Worm (Caenorhabditis elegans) whole organism, L2 larva: ENCODE data around the gene klp-3.

ENCODE experiments used
- R02D3.7 ChIP-seq: fragments of 150-350 bp; optimal IDR thresholded peaks from 2 replicates; lab custom pipeline; 2014; ENCODE audit warnings: missing biosample characterization, missing genetic modification characterization
- ceh-82 ChIP-seq: fragments of 150-350 bp; optimal IDR thresholded peaks from 2 replicates; lab custom pipeline; 2014; ENCODE audit warnings: missing biosample characterization, missing genetic modification characterization
- lin-13 ChIP-seq: fragments of 150-350 bp; optimal IDR thresholded peaks from 2 replicates; lab custom pipeline; 2014; ENCODE audit warnings: missing biosample characterization, missing genetic modification reagents, missing genetic modification characterization
- nhr-11 ChIP-seq: fragments of 150-350 bp; optimal IDR thresholded peaks from 2 replicates; lab custom pipeline; 2014; ENCODE audit warnings: missing biosample characterization, missing genetic modification characterization
- snpc-4 ChIP-seq: fragments of 150-350 bp; optimal IDR thresholded peaks from 2 replicates; lab custom pipeline; 2014; ENCODE audit warnings: missing biosample characterization, missing genetic modification characterization
- unc-62 ChIP-seq: fragments of 150-350 bp; optimal IDR thresholded peaks from 2 replicates; lab custom pipeline; 2014; ENCODE audit warnings: missing biosample characterization, missing genetic modification reagents, missing genetic modification characterization

- TF ChIP-seq snpc-4 (tag; lab: Kevin White, UChicago): no peak
- no peak for TF ChIP-seq nhr-11 (tag; lab: Kevin White, UChicago)
- TF ChIP-seq unc-62 (GFP tag; lab: Kevin White, UChicago): no peak
- TF ChIP-seq lin-13 (GFP tag; lab: Kevin White, UChicago): no peak
- TF ChIP-seq R02D3.7 (tag; lab: Kevin White, UChicago): no peak
- no peak for TF ChIP-seq ceh-82
Observed at ce11 chrII:7893648-7894047, 51.5 kb downstream of the klp-3 start.
